Worm (Caenorhabditis elegans) whole organism, L1 larva: Measurements from ENCODE around the gene lact-1.

Source experiments
- C16A3.4 ChIP-seq: fragments of 150-350 bp; optimal IDR thresholded peaks from 2 replicates; lab custom pipeline; 2014; ENCODE audit warnings: missing biosample characterization, missing genetic modification characterization
- C34B4.2 ChIP-seq: sonication (generic microtip); optimal IDR thresholded peaks from 2 replicates; lab custom pipeline; 2017; ENCODE audit warnings: mild to moderate bottlenecking, missing genetic modification characterization, missing compliant biosample characterization
- ama-1 ChIP-seq: fragments of 150-350 bp; optimal IDR thresholded peaks from 2 replicates; lab custom pipeline; 2014
- ceh-63 ChIP-seq: fragments of 200-800 bp; sonication (Bioruptor generic); optimal IDR thresholded peaks from 2 replicates; lab custom pipeline; 2018; ENCODE audit warnings: mild to moderate bottlenecking, missing genetic modification characterization, missing compliant biosample characterization
- ceh-8 ChIP-seq: fragments of 200-800 bp; sonication (Bioruptor generic); optimal IDR thresholded peaks from 2 replicates; lab custom pipeline; 2018; ENCODE audit warnings: mild to moderate bottlenecking, missing genetic modification characterization, moderate library complexity, missing compliant biosample characterization
- ceh-82 ChIP-seq, 3 experiments: fragments of 150-350 bp in 1 of 3; sonication (generic microtip) in 2 of 3; optimal IDR thresholded peaks; 2 replicates each; lab custom pipeline; 2014 to 2017; ENCODE audit warnings: missing biosample characterization in 3 of 3, missing genetic modification characterization in 3 of 3
- ceh-90 ChIP-seq: sonication (generic microtip); optimal IDR thresholded peaks from 2 replicates; lab custom pipeline; 2016; ENCODE audit warnings: missing genetic modification characterization, missing compliant biosample characterization
- ces-1 ChIP-seq: fragments of 150-350 bp; optimal IDR thresholded peaks from 2 replicates; lab custom pipeline; 2014; ENCODE audit warnings: missing biosample characterization, missing genetic modification reagents, missing genetic modification characterization
- dsc-1 ChIP-seq: sonication (generic microtip); optimal IDR thresholded peaks from 2 replicates; lab custom pipeline; 2016; ENCODE audit warnings: mild to moderate bottlenecking, missing genetic modification characterization, missing compliant biosample characterization
- efl-3 ChIP-seq: fragments of 200-800 bp; sonication (Bioruptor generic); optimal IDR thresholded peaks from 2 replicates; lab custom pipeline; 2018; ENCODE audit warnings: mild to moderate bottlenecking, missing genetic modification characterization, missing compliant biosample characterization
- egl-13 ChIP-seq: sonication (generic microtip); optimal IDR thresholded peaks from 2 replicates; lab custom pipeline; 2016; ENCODE audit warnings: missing genotype, missing genetic modification reagents, missing genetic modification characterization, missing compliant biosample characterization
- egl-27 ChIP-seq, 2 experiments: fragments of 150-350 bp in 1 of 2; sonication (generic microtip); optimal IDR thresholded peaks; 3 replicates each; lab custom pipeline; 2017 to 2018; ENCODE audit warnings: missing biosample characterization in 2 of 2, missing genetic modification characterization in 2 of 2, missing genetic modification reagents in 2 of 2
- ets-5 ChIP-seq: fragments of 200-800 bp; sonication (Bioruptor generic); IDR thresholded peaks from 2 replicates; pipeline ENCODE4 v1.3.6; 2022; ENCODE audit warnings: missing genetic modification characterization, missing compliant biosample characterization
- fkh-10 ChIP-seq: sonication (generic microtip); optimal IDR thresholded peaks from 2 replicates; lab custom pipeline; 2017; ENCODE audit warnings: missing biosample characterization, missing genetic modification reagents, missing genetic modification characterization
- fkh-4 ChIP-seq: sonication (generic microtip); optimal IDR thresholded peaks from 2 replicates; lab custom pipeline; 2016; ENCODE audit warnings: missing compliant biosample characterization, missing genetic modification characterization, borderline replicate concordance
- fkh-8 ChIP-seq: sonication (generic microtip); optimal IDR thresholded peaks from 2 replicates; lab custom pipeline; 2016; ENCODE audit warnings: mild to moderate bottlenecking, missing genetic modification characterization, missing compliant biosample characterization
- hlh-17 ChIP-seq: fragments of 200-800 bp; sonication (Bioruptor generic); optimal IDR thresholded peaks from 2 replicates; lab custom pipeline; 2018; ENCODE audit warnings: missing genetic modification characterization, mild to moderate bottlenecking, missing compliant biosample characterization, moderate library complexity, borderline replicate concordance
- hlh-4 ChIP-seq: sonication (generic microtip); optimal IDR thresholded peaks from 2 replicates; lab custom pipeline; 2016; ENCODE audit warnings: mild to moderate bottlenecking, missing genetic modification characterization, missing compliant biosample characterization
- hpl-2 ChIP-seq: fragments of 150-350 bp; optimal IDR thresholded peaks from 2 replicates; lab custom pipeline; 2014; ENCODE audit warnings: missing biosample characterization, missing genetic modification reagents, missing genetic modification characterization
- isw-1 ChIP-seq: fragments of 200-800 bp; sonication (Bioruptor generic); IDR thresholded peaks from 2 replicates; pipeline ENCODE4 v1.3.6; 2022; ENCODE audit warnings: missing genetic modification characterization, missing compliant biosample characterization
- jun-1 ChIP-seq: fragments of 150-350 bp; optimal IDR thresholded peaks from 2 replicates; lab custom pipeline; 2014; ENCODE audit warnings: missing biosample characterization, missing genetic modification reagents, missing genetic modification characterization
- lin-13 ChIP-seq: fragments of 150-350 bp; optimal IDR thresholded peaks from 2 replicates; lab custom pipeline; 2014; ENCODE audit warnings: missing biosample characterization, missing genetic modification reagents, missing genetic modification characterization
- lin-14 ChIP-seq: fragments of 200-800 bp; sonication (Bioruptor generic); optimal IDR thresholded peaks from 2 replicates; lab custom pipeline; 2018; ENCODE audit warnings: mild to moderate bottlenecking, missing genetic modification characterization, moderate library complexity, missing compliant biosample characterization
- lin-35 ChIP-seq, 2 experiments: fragments of 150-350 bp; optimal IDR thresholded peaks; 2 replicates each; lab custom pipeline; 2014; ENCODE audit warnings: missing biosample characterization in 2 of 2, missing genetic modification characterization in 2 of 2, missing genetic modification reagents in 2 of 2
- lir-3 ChIP-seq: sonication (generic microtip); optimal IDR thresholded peaks from 2 replicates; lab custom pipeline; 2016; ENCODE audit warnings: mild to moderate bottlenecking, missing genetic modification characterization, moderate library complexity, missing compliant biosample characterization; ENCODE audit not compliant: poor library complexity
- lsy-2 ChIP-seq, 2 experiments: fragments of 150-350 bp; optimal IDR thresholded peaks; 2 replicates each; lab custom pipeline; 2014; ENCODE audit warnings: missing biosample characterization in 2 of 2, missing genetic modification characterization in 2 of 2
- mab-9 ChIP-seq: fragments of 200-800 bp; sonication (Bioruptor generic); IDR thresholded peaks from 2 replicates; pipeline ENCODE4 v1.3.6; 2022; ENCODE audit warnings: missing genetic modification reagents, missing genetic modification characterization, missing compliant biosample characterization
- mdl-1 ChIP-seq, 2 experiments: fragments of 150-350 bp; optimal IDR thresholded peaks; 2 replicates each; lab custom pipeline; 2014 to 2017; ENCODE audit warnings: missing biosample characterization in 2 of 2, missing genetic modification characterization in 2 of 2, inconsistent platforms in 1 of 2
- mep-1 ChIP-seq: fragments of 150-350 bp; optimal IDR thresholded peaks from 2 replicates; lab custom pipeline; 2014; ENCODE audit warnings: missing biosample characterization, missing genetic modification characterization
- nhr-12 ChIP-seq: sonication (generic microtip); optimal IDR thresholded peaks from 2 replicates; lab custom pipeline; 2017; ENCODE audit warnings: missing biosample characterization, missing genetic modification characterization
- nhr-19 ChIP-seq: fragments of 200-800 bp; sonication (Bioruptor generic); conservative IDR thresholded peaks from 2 replicates; pipeline ENCODE4 v1.3.6; 2022; ENCODE audit warnings: missing genetic modification characterization, missing compliant biosample characterization
- nhr-20 ChIP-seq: sonication (generic microtip); optimal IDR thresholded peaks from 2 replicates; lab custom pipeline; 2016; ENCODE audit warnings: mild to moderate bottlenecking, missing genetic modification characterization, missing compliant biosample characterization
- nhr-237 ChIP-seq: fragments of 150-350 bp; optimal IDR thresholded peaks from 2 replicates; lab custom pipeline; 2014; ENCODE audit warnings: missing biosample characterization, missing genetic modification characterization
- nhr-71 ChIP-seq: sonication (generic microtip); optimal IDR thresholded peaks from 2 replicates; lab custom pipeline; 2016; ENCODE audit warnings: mild to moderate bottlenecking, missing genetic modification characterization, moderate library complexity, missing compliant biosample characterization
- nhr-84 ChIP-seq: sonication (generic microtip); optimal IDR thresholded peaks from 2 replicates; lab custom pipeline; 2017; ENCODE audit warnings: missing biosample characterization, missing genetic modification characterization
- nhr-85 ChIP-seq: sonication (generic microtip); peaks from one replicate; lab custom pipeline; 2016; ENCODE audit warnings: missing genetic modification characterization, inconsistent platforms, missing compliant biosample characterization
- nhr-90 ChIP-seq: sonication (generic microtip); optimal IDR thresholded peaks from 2 replicates; lab custom pipeline; 2016; ENCODE audit warnings: mild to moderate bottlenecking, missing genetic modification characterization, missing compliant biosample characterization; ENCODE audit not compliant: poor library complexity
- pqm-1 ChIP-seq: sonication (generic microtip); optimal IDR thresholded peaks from 3 replicates; lab custom pipeline; 2017; ENCODE audit warnings: missing biosample characterization, missing genetic modification characterization
- rnt-1 ChIP-seq: sonication (generic microtip); optimal IDR thresholded peaks from 2 replicates; lab custom pipeline; 2016; ENCODE audit warnings: mild to moderate bottlenecking, missing genetic modification characterization, moderate library complexity, missing compliant biosample characterization
- snpc-4 ChIP-seq: fragments of 150-350 bp; optimal IDR thresholded peaks from 2 replicates; lab custom pipeline; 2014; ENCODE audit warnings: missing biosample characterization, missing genetic modification characterization
- tlp-1 ChIP-seq: fragments of 150-350 bp; optimal IDR thresholded peaks from 2 replicates; lab custom pipeline; 2014; ENCODE audit warnings: missing biosample characterization, missing genetic modification characterization
- vab-15 ChIP-seq: sonication (generic microtip); optimal IDR thresholded peaks from 2 replicates; lab custom pipeline; 2017; ENCODE audit warnings: missing genotype, mild to moderate bottlenecking, missing genetic modification characterization, missing compliant biosample characterization

lact-1 gene

ce11 chrX:7264591-7265306 lies 4.6 kb upstream of the lact-1 start (continued):
- no peak for TF ChIP-seq hpl-2
- peak; percentile 78 for TF ChIP-seq fkh-10 (GFP tag; lab: Kevin White, UChicago)
- no peak for TF ChIP-seq ets-5 (GFP tag; lab: Robert Waterston, UW)
- no peak for TF ChIP-seq ces-1 (GFP tag; lab: Kevin White, UChicago)
- TF ChIP-seq rnt-1: peak; percentile 69
- peak; percentile 18 for TF ChIP-seq lir-3 (tag; lab: Kevin White, UChicago)
- peak; percentile 58 for TF ChIP-seq fkh-4 (tag; lab: Kevin White, UChicago)
- TF ChIP-seq nhr-19 (GFP tag; lab: Robert Waterston, UW): peak; percentile 77
- TF ChIP-seq nhr-20 (tag; lab: Kevin White, UChicago): peak; percentile 93
- TF ChIP-seq nhr-85: peak; percentile 89
- TF ChIP-seq vab-15 (tag; lab: Kevin White, UChicago): no peak
- peak; percentile 78 for TF ChIP-seq nhr-90
- peak; percentile 55 for TF ChIP-seq mab-9
- no peak for TF ChIP-seq pqm-1

ce11 chrX:7256891-7257290 lies 3.3 kb downstream of the lact-1 start, which contains the start of gene F46H5.5:
Gene F46H5.5 (minus strand): TSS chrX:7256991.
- TF ChIP-seq efl-3 (GFP tag; lab: Kevin White, UChicago) (no peak), mep-1 (no peak), ceh-82 (tag; optimal IDR thresholded peaks at IDR 0.05; lab: Kevin White, UChicago) (no peak), lin-13 (GFP tag; lab: Kevin White, UChicago) (no peak), isw-1 (no peak), C16A3.4 (tag; lab: Kevin White, UChicago) (no peak), nhr-12 (tag; lab: Kevin White, UChicago) (no peak), ceh-90 (tag; lab: Kevin White, UChicago) (no peak), nhr-84 (tag; lab: Kevin White, UChicago) (no peak), egl-27 (tag; optimal IDR thresholded peaks at IDR 0.05; lab: Kevin White, UChicago) (no peak), dsc-1 (tag; lab: Kevin White, UChicago) (no peak), snpc-4 (tag; lab: Kevin White, UChicago) (no peak), ceh-8 (GFP tag; lab: Kevin White, UChicago) (no peak), lin-14 (GFP tag; lab: Kevin White, UChicago) (peak; percentile 20), nhr-19 (GFP tag; lab: Robert Waterston, UW) (no peak), ceh-63 (GFP tag; lab: Kevin White, UChicago) (no peak), fkh-10 (GFP tag; lab: Kevin White, UChicago) (no peak), hlh-4 (tag; lab: Kevin White, UChicago) (no peak), lsy-2 (tag; optimal IDR thresholded peaks at IDR 0.05; lab: Kevin White, UChicago) (peak in 1 of 2 experiments; percentile 21), nhr-237 (tag; lab: Kevin White, UChicago) (no peak), jun-1 (tag; lab: Kevin White, UChicago) (no peak), ces-1 (GFP tag; lab: Kevin White, UChicago) (no peak), pqm-1 (no peak), hlh-17 (no peak), lin-35 (GFP tag; optimal IDR thresholded peaks at IDR 0.05; lab: Kevin White, UChicago) (no peak), ama-1 (lab: Kevin White, UChicago) (no peak), egl-13 (tag; lab: Kevin White, UChicago) (no peak), nhr-71 (tag; lab: Kevin White, UChicago) (peak; percentile 12), C34B4.2 (tag; lab: Kevin White, UChicago) (no peak), tlp-1 (no peak), fkh-8 (tag; lab: Kevin White, UChicago) (peak; percentile 21), mdl-1 (tag; optimal IDR thresholded peaks at IDR 0.05; lab: Kevin White, UChicago) (no peak)
- TF ChIP-seq, all 84 proteins: peak for 4
